Fruit fly (Drosophila melanogaster) whole organism, embryonic: Measurements from ENCODE around the gene CG33489.

ENCODE experiments used
- CG10209 ChIP-seq: fragments of 200-800 bp; sonication (Bioruptor generic); optimal IDR thresholded peaks from 3 replicates; lab custom pipeline; 2017; ENCODE audit warnings: missing biosample characterization, mild to moderate bottlenecking, missing genetic modification characterization, missing genetic modification reagents
- CG10565 ChIP-seq: fragments of 200-800 bp; sonication (Bioruptor generic); optimal IDR thresholded peaks from 3 replicates; lab custom pipeline; 2016; ENCODE audit warnings: missing biosample characterization, mild to moderate bottlenecking, missing genetic modification characterization
- CG11247 ChIP-seq: fragments of 200-800 bp; sonication (Bioruptor generic); IDR thresholded peaks from 2 replicates; pipeline ENCODE4 v1.3.6; 2022; ENCODE audit warnings: missing biosample characterization, missing genetic modification characterization
- CG13287 ChIP-seq: fragments of 200-800 bp; sonication (Bioruptor generic); IDR thresholded peaks from 2 replicates; pipeline ENCODE4 v1.3.6; 2022; ENCODE audit warnings: missing biosample characterization, missing genetic modification characterization; ENCODE audit not compliant: partially characterized antibody
- CG16813 ChIP-seq: fragments of 200-800 bp; sonication (Bioruptor generic); IDR thresholded peaks from 3 replicates; pipeline ENCODE4 v1.3.6; 2022; ENCODE audit warnings: missing biosample characterization, missing genetic modification characterization; ENCODE audit not compliant: partially characterized antibody
- CG17359 ChIP-seq: fragments of 200-800 bp; sonication (Bioruptor generic); optimal IDR thresholded peaks from 3 replicates; lab custom pipeline; 2018; ENCODE audit warnings: missing biosample characterization, mild to moderate bottlenecking, missing genetic modification characterization, moderate library complexity
- CG2120 ChIP-seq: fragments of 200-800 bp; sonication (Bioruptor generic); optimal IDR thresholded peaks from 3 replicates; lab custom pipeline; 2016; ENCODE audit warnings: missing biosample characterization, missing genetic modification characterization
- CG4854 ChIP-seq: fragments of 200-800 bp; sonication (Bioruptor generic); optimal IDR thresholded peaks from 2 replicates; lab custom pipeline; 2016; ENCODE audit warnings: missing biosample characterization, missing genetic modification characterization, inconsistent platforms
- CG7372 ChIP-seq: fragments of 200-800 bp; sonication (Bioruptor generic); IDR thresholded peaks from 2 replicates; pipeline ENCODE4 v1.3.6; 2022; ENCODE audit warnings: missing biosample characterization, missing genetic modification characterization
- CG7928 ChIP-seq: fragments of 200-800 bp; sonication (Bioruptor generic); optimal IDR thresholded peaks from 2 replicates; lab custom pipeline; 2017; ENCODE audit warnings: missing biosample characterization, mild to moderate bottlenecking, missing genetic modification characterization
- CG7963 ChIP-seq: fragments of 200-800 bp; sonication (Bioruptor generic); IDR thresholded peaks from 3 replicates; pipeline ENCODE4 v1.3.6; 2022; ENCODE audit warnings: missing biosample characterization, missing genetic modification characterization; ENCODE audit not compliant: partially characterized antibody
- CG8765 ChIP-seq: fragments of 200-800 bp; sonication (Bioruptor generic); IDR thresholded peaks from 2 replicates; pipeline ENCODE4 v1.3.6; 2022; ENCODE audit warnings: missing biosample characterization, missing genetic modification characterization
- Dek ChIP-seq: fragments of 200-800 bp; sonication (Bioruptor generic); optimal IDR thresholded peaks from 3 replicates; lab custom pipeline; 2019; ENCODE audit warnings: missing biosample characterization, mild to moderate bottlenecking, missing genetic modification characterization, moderate library complexity
- HLH54F ChIP-seq: fragments of 200-800 bp; sonication (Bioruptor generic); optimal IDR thresholded peaks from 3 replicates; lab custom pipeline; 2016; ENCODE audit warnings: missing biosample characterization, missing genetic modification characterization
- HLHmδ ChIP-seq: fragments of 200-800 bp; sonication (Bioruptor generic); optimal IDR thresholded peaks from 2 replicates; lab custom pipeline; 2018; ENCODE audit warnings: missing biosample characterization, mild to moderate bottlenecking, missing genetic modification characterization, moderate library complexity
- Hmr ChIP-seq: fragments of 200-800 bp; sonication (Bioruptor generic); optimal IDR thresholded peaks from 3 replicates; lab custom pipeline; 2017; ENCODE audit warnings: mild to moderate bottlenecking, missing biosample characterization, missing genetic modification reagents, missing genetic modification characterization
- Hr3 ChIP-seq: fragments of 200-800 bp; sonication (Bioruptor generic); optimal IDR thresholded peaks from 3 replicates; lab custom pipeline; 2016; ENCODE audit warnings: missing biosample characterization, missing genetic modification characterization
- MESR4 ChIP-seq: fragments of 200-800 bp; sonication (Bioruptor generic); optimal IDR thresholded peaks from 2 replicates; lab custom pipeline; 2018; ENCODE audit warnings: missing biosample characterization, mild to moderate bottlenecking, missing genetic modification characterization, moderate library complexity
- Mes4 ChIP-seq: fragments of 200-800 bp; sonication (Bioruptor generic); optimal IDR thresholded peaks from 2 replicates; lab custom pipeline; 2016; ENCODE audit warnings: missing biosample characterization, missing genetic modification characterization
- Nf-YA ChIP-seq: fragments of 200-800 bp; sonication (Bioruptor generic); IDR thresholded peaks from 2 replicates; pipeline ENCODE4 v1.3.6; 2022; ENCODE audit warnings: missing biosample characterization, missing genetic modification characterization
- NfI ChIP-seq: fragments of 200-800 bp; sonication (Bioruptor generic); optimal IDR thresholded peaks from 3 replicates; lab custom pipeline; 2018; ENCODE audit warnings: missing biosample characterization, mild to moderate bottlenecking, missing genetic modification characterization, moderate library complexity
- Pdp1 ChIP-seq, 2 experiments: fragments of 200-800 bp; sonication (Bioruptor generic); optimal IDR thresholded peaks; 3 replicates each; lab custom pipeline; 2016; ENCODE audit warnings: missing biosample characterization in 2 of 2, missing genetic modification characterization in 2 of 2, mild to moderate bottlenecking in 1 of 2, moderate library complexity in 1 of 2
- Rx ChIP-seq: fragments of 200-800 bp; sonication (Bioruptor generic); IDR thresholded peaks from 2 replicates; pipeline ENCODE4 v1.3.6; 2022; ENCODE audit warnings: missing biosample characterization, missing genetic modification characterization
- bsh ChIP-seq, 2 experiments: fragments of 200-800 bp; sonication (Bioruptor generic); optimal IDR thresholded peaks; 2 replicates each; lab custom pipeline; 2017 to 2018; ENCODE audit warnings: mild to moderate bottlenecking in 2 of 2, missing biosample characterization in 2 of 2, missing genetic modification characterization in 2 of 2, moderate library complexity in 1 of 2
- caup ChIP-seq: fragments of 200-800 bp; sonication (Bioruptor generic); optimal IDR thresholded peaks from 3 replicates; lab custom pipeline; 2017; ENCODE audit warnings: missing biosample characterization, mild to moderate bottlenecking, missing genetic modification characterization, moderate library complexity; ENCODE audit not compliant: severe bottlenecking
- ci ChIP-seq: fragments of 200-800 bp; sonication (Bioruptor generic); IDR thresholded peaks from 3 replicates; pipeline ENCODE4 v1.3.6; 2022; ENCODE audit warnings: missing biosample characterization, missing genetic modification characterization
- crp ChIP-seq, 2 experiments: fragments of 200-800 bp; sonication (Bioruptor generic); optimal IDR thresholded peaks; 2 replicates in 1 of 2; 3 replicates in 1 of 2; lab custom pipeline; 2017; ENCODE audit warnings: missing biosample characterization in 2 of 2, missing genetic modification characterization in 2 of 2, mild to moderate bottlenecking in 1 of 2, moderate library complexity in 1 of 2
- da ChIP-seq: fragments of 200-800 bp; sonication (Bioruptor generic); optimal IDR thresholded peaks from 2 replicates; lab custom pipeline; 2016; ENCODE audit warnings: missing biosample characterization, missing genetic modification characterization
- dati ChIP-seq: fragments of 200-800 bp; sonication (Bioruptor generic); IDR thresholded peaks from 2 replicates; pipeline ENCODE4 v1.3.6; 2022; ENCODE audit warnings: missing biosample characterization, missing genetic modification characterization
- dysf ChIP-seq: fragments of 200-800 bp; sonication (Bioruptor generic); IDR thresholded peaks from 3 replicates; pipeline ENCODE4 v1.3.6; 2022; ENCODE audit warnings: missing biosample characterization, missing genetic modification characterization
- en ChIP-seq: fragments of 200-800 bp; sonication (Bioruptor generic); optimal IDR thresholded peaks from 2 replicates; lab custom pipeline; 2016; ENCODE audit warnings: missing biosample characterization, missing genetic modification characterization
- esg ChIP-seq: fragments of 200-800 bp; sonication (Bioruptor generic); conservative IDR thresholded peaks from 2 replicates; pipeline ENCODE4 v1.3.6; 2022; ENCODE audit warnings: missing biosample characterization, missing genetic modification characterization
- eve ChIP-seq, 2 experiments: fragments of >200 bp; optimal IDR thresholded peaks; 2 replicates each; lab custom pipeline; 2017; ENCODE audit warnings: missing biosample characterization in 2 of 2, missing genetic modification characterization in 2 of 2
- fd3F ChIP-seq: fragments of 200-800 bp; sonication (Bioruptor generic); optimal IDR thresholded peaks from 2 replicates; lab custom pipeline; 2018; ENCODE audit warnings: missing biosample characterization, mild to moderate bottlenecking, missing genetic modification characterization, moderate library complexity
- gsb-n ChIP-seq: fragments of 200-800 bp; sonication (Bioruptor generic); optimal IDR thresholded peaks from 3 replicates; lab custom pipeline; 2018; ENCODE audit warnings: missing biosample characterization, mild to moderate bottlenecking, missing genetic modification characterization
- hb ChIP-seq: fragments of 200-800 bp; sonication (Bioruptor generic); IDR thresholded peaks from 3 replicates; pipeline ENCODE4 v1.3.6; 2022; ENCODE audit warnings: missing biosample characterization, missing genetic modification characterization; ENCODE audit not compliant: partially characterized antibody
- jumu ChIP-seq: fragments of 200-800 bp; sonication (Bioruptor generic); optimal IDR thresholded peaks from 3 replicates; lab custom pipeline; 2016; ENCODE audit warnings: missing biosample characterization, missing genetic modification characterization
- mld ChIP-seq: fragments of 200-800 bp; sonication (Bioruptor generic); IDR thresholded peaks from 3 replicates; pipeline ENCODE4 v1.3.6; 2022; ENCODE audit warnings: missing biosample characterization, missing genetic modification characterization; ENCODE audit not compliant: partially characterized antibody
- nmo ChIP-seq: fragments of 200-800 bp; sonication (Bioruptor generic); optimal IDR thresholded peaks from 2 replicates; lab custom pipeline; 2018; ENCODE audit warnings: missing biosample characterization, mild to moderate bottlenecking, missing genetic modification characterization, moderate library complexity
- pfk ChIP-seq: fragments of 200-800 bp; sonication (Bioruptor generic); optimal IDR thresholded peaks from 2 replicates; lab custom pipeline; 2018; ENCODE audit warnings: missing biosample characterization, mild to moderate bottlenecking, missing genetic modification characterization, moderate library complexity
- psq ChIP-seq: fragments of 200-800 bp; sonication (Bioruptor generic); optimal IDR thresholded peaks from 2 replicates; lab custom pipeline; 2017; ENCODE audit warnings: missing biosample characterization, missing genetic modification characterization
- pum ChIP-seq: fragments of 200-800 bp; sonication (Bioruptor generic); optimal IDR thresholded peaks from 2 replicates; lab custom pipeline; 2016; ENCODE audit warnings: missing biosample characterization, missing genetic modification characterization
- row ChIP-seq: fragments of 200-800 bp; sonication (Bioruptor generic); IDR thresholded peaks from 3 replicates; pipeline ENCODE4 v1.3.6; 2022; ENCODE audit warnings: missing biosample characterization, missing genetic modification characterization
- sens ChIP-seq: fragments of 200-800 bp; sonication (Bioruptor generic); peaks from one replicate; lab custom pipeline; 2016; ENCODE audit warnings: missing biosample characterization, missing genetic modification characterization
- shn ChIP-seq: fragments of 200-800 bp; sonication (Bioruptor generic); optimal IDR thresholded peaks from 3 replicates; lab custom pipeline; 2016; ENCODE audit warnings: missing biosample characterization, missing genetic modification characterization
- sr ChIP-seq: fragments of 200-800 bp; sonication (Bioruptor generic); IDR thresholded peaks from 3 replicates; pipeline ENCODE4 v1.3.6; 2022; ENCODE audit warnings: missing biosample characterization, missing genetic modification characterization
- tgo ChIP-seq: fragments of 200-800 bp; sonication (Bioruptor generic); IDR thresholded peaks from 3 replicates; pipeline ENCODE4 v1.3.6; 2022; ENCODE audit warnings: missing biosample characterization, missing genetic modification characterization
- tio ChIP-seq: fragments of 200-800 bp; sonication (Bioruptor generic); optimal IDR thresholded peaks from 2 replicates; lab custom pipeline; 2017; ENCODE audit warnings: missing biosample characterization, missing genetic modification characterization, inconsistent platforms
- tx ChIP-seq: fragments of 200-800 bp; sonication (Bioruptor generic); optimal IDR thresholded peaks from 2 replicates; lab custom pipeline; 2016; ENCODE audit warnings: missing biosample characterization, missing genetic modification characterization
- wor ChIP-seq: fragments of 200-800 bp; sonication (Bioruptor generic); IDR thresholded peaks from 2 replicates; pipeline ENCODE4 v1.3.6; 2022; ENCODE audit warnings: missing biosample characterization, missing genetic modification characterization

Gene CG33489

DNA sequence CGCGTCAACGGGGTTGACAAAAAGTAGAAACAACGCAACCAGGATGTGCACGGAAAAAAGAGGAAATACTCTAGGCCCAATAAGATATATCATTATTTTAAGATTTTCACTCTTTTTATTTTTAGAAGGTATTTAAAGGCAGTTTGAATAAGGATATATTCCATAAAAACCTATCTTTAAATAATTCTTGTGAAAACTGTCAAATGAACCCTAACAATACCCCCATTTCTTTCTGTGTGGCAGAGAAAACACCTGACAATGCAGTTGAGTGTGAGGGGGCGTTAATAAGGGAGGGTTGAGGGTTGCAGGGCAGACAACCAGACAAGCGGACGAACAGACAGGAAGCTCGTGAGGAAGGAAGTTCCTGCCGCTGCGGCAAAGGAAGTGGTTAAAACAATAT is 24.9 kb downstream of the CG33489 start (continued):
- TF ChIP-seq row (peak; percentile 53), dati (GFP tag; lab: Robert Waterston, UW) (no peak), CG8765 (GFP tag; lab: Robert Waterston, UW) (no peak), CG10565 (GFP tag; lab: Kevin White, UChicago) (no peak), nmo (peak; percentile 40), mld (GFP tag; lab: Robert Waterston, UW) (no peak), Hmr (GFP tag; lab: Kevin White, UChicago) (no peak), ci (GFP tag; lab: Robert Waterston, UW) (0 out of 3 replicates have a peak, but pooled peaks have one; percentile 53), CG2120 (GFP tag; lab: Kevin White, UChicago) (no peak), CG7372 (GFP tag; lab: Robert Waterston, UW) (0 out of 2 replicates have a peak, but pooled peaks have one; percentile 12), Nf-YA (no peak; the same call in 1 of the 2 replicates), pfk (GFP tag; lab: Kevin White, UChicago) (no peak), eve (GFP tag; optimal IDR thresholded peaks at IDR 0.05; lab: Kevin White, UChicago) (peak in 1 of 2 experiments; percentile 16), HLHmδ (GFP tag; lab: Kevin White, UChicago) (no peak), tio (GFP tag; lab: Kevin White, UChicago) (peak; percentile 1), CG11247 (GFP tag; lab: Robert Waterston, UW) (no peak), hb (GFP tag; lab: Robert Waterston, UW) (no peak), tgo (GFP tag; lab: Robert Waterston, UW) (0 out of 3 replicates have a peak, but pooled peaks have one; percentile 43), Mes4 (no peak), sens (GFP tag; lab: Kevin White, UChicago) (peak; percentile 87), esg (no peak; the same call in 1 of the 2 replicates), tx (GFP tag; lab: Kevin White, UChicago) (no peak), CG13287 (no peak), CG7928 (GFP tag; lab: Kevin White, UChicago) (no peak), Hr3 (GFP tag; lab: Kevin White, UChicago) (peak; percentile 20), NfI (GFP tag; lab: Kevin White, UChicago) (no peak), fd3F (GFP tag; lab: Kevin White, UChicago) (no peak), HLH54F (GFP tag; lab: Kevin White, UChicago) (no peak), CG16813 (GFP tag; lab: Robert Waterston, UW) (0 out of 3 replicates have a peak, but pooled peaks have one; percentile 21), en (no peak), shn (GFP tag; lab: Kevin White, UChicago) (no peak), CG17359 (tag; lab: Kevin White, UChicago) (peak; percentile 50), caup (no peak), crp (GFP tag; optimal IDR thresholded peaks at IDR 0.05; lab: Kevin White, UChicago) (no peak), CG4854 (no peak), bsh (GFP tag; optimal IDR thresholded peaks at IDR 0.05; lab: Kevin White, UChicago) (peak in 1 of 2 experiments; percentile 73), psq (GFP tag; lab: Kevin White, UChicago) (no peak), Rx (GFP tag; lab: Robert Waterston, UW) (no peak), CG7963 (GFP tag; lab: Robert Waterston, UW) (no peak), dysf (GFP tag; lab: Robert Waterston, UW) (no peak; the same call in 2 of the 3 replicates), da (no peak), Dek (tag; lab: Kevin White, UChicago) (peak; percentile 5), pum (GFP tag; lab: Kevin White, UChicago) (no peak), Pdp1 (GFP tag; optimal IDR thresholded peaks at IDR 0.05; lab: Kevin White, UChicago) (peak; percentile 3 to 26), CG10209 (GFP tag; lab: Kevin White, UChicago) (no peak), gsb-n (tag; lab: Kevin White, UChicago) (peak; percentile 34), MESR4 (no peak), wor (no peak), sr (no peak), jumu (peak; percentile 14)
